Fruit fly (Drosophila melanogaster) whole organism, adult: Measurements from ENCODE around the gene CG12105.

Experiments
- CG11617 ChIP-seq: fragments of 200-800 bp; sonication (Bioruptor generic); optimal IDR thresholded peaks from 2 replicates; lab custom pipeline; 2017; ENCODE audit warnings: mild to moderate bottlenecking, missing biosample characterization, missing genetic modification reagents, missing genetic modification characterization
- CG12768 ChIP-seq: fragments of 200-800 bp; sonication (Bioruptor generic); optimal IDR thresholded peaks from 2 replicates; lab custom pipeline; 2017; ENCODE audit warnings: missing biosample characterization, missing genetic modification characterization, mild to moderate bottlenecking, moderate library complexity, missing genetic modification reagents
- CG14711 ChIP-seq: fragments of 200-800 bp; sonication (Bioruptor generic); optimal IDR thresholded peaks from 2 replicates; lab custom pipeline; 2018; ENCODE audit warnings: missing biosample characterization, mild to moderate bottlenecking, missing genetic modification characterization, moderate library complexity
- CG1620 ChIP-seq: fragments of 200-800 bp; sonication (Bioruptor generic); optimal IDR thresholded peaks from 2 replicates; lab custom pipeline; 2016; ENCODE audit warnings: missing biosample characterization, missing genetic modification characterization
- CG33017 ChIP-seq: fragments of 200-800 bp; sonication (Bioruptor generic); optimal IDR thresholded peaks from 2 replicates; lab custom pipeline; 2018; ENCODE audit warnings: missing biosample characterization, mild to moderate bottlenecking, missing genetic modification characterization, moderate library complexity
- CG5204 ChIP-seq: fragments of 200-800 bp; sonication (Bioruptor generic); optimal IDR thresholded peaks from 2 replicates; lab custom pipeline; 2016; ENCODE audit warnings: missing biosample characterization, missing genetic modification characterization
- CG7045 ChIP-seq: fragments of 200-800 bp; sonication (Bioruptor generic); optimal IDR thresholded peaks from 2 replicates; lab custom pipeline; 2017; ENCODE audit warnings: missing biosample characterization, mild to moderate bottlenecking, missing genetic modification characterization
- CG7101 ChIP-seq: fragments of 200-800 bp; sonication (Bioruptor generic); optimal IDR thresholded peaks from 2 replicates; lab custom pipeline; 2018; ENCODE audit warnings: missing biosample characterization, mild to moderate bottlenecking, missing genetic modification characterization, moderate library complexity
- Clk ChIP-seq: fragments of 200-800 bp; sonication (Bioruptor generic); optimal IDR thresholded peaks from 2 replicates; lab custom pipeline; 2017; ENCODE audit warnings: missing biosample characterization, missing genetic modification characterization
- Crg-1 ChIP-seq: fragments of 200-800 bp; sonication (Bioruptor generic); optimal IDR thresholded peaks from 2 replicates; lab custom pipeline; 2016; ENCODE audit warnings: missing biosample characterization, missing genetic modification characterization
- Hr96 ChIP-seq: fragments of 200-800 bp; sonication (Bioruptor generic); optimal IDR thresholded peaks from 2 replicates; lab custom pipeline; 2016; ENCODE audit warnings: missing biosample characterization, missing genetic modification characterization
- Mnt ChIP-seq: fragments of 200-800 bp; sonication (Bioruptor generic); optimal IDR thresholded peaks from 2 replicates; lab custom pipeline; 2016; ENCODE audit warnings: missing biosample characterization, mild to moderate bottlenecking, missing genetic modification characterization
- bab1 ChIP-seq: fragments of 200-800 bp; sonication (Bioruptor generic); optimal IDR thresholded peaks from 3 replicates; lab custom pipeline; 2019; ENCODE audit warnings: missing biosample characterization, mild to moderate bottlenecking, missing genetic modification characterization, moderate library complexity
- cic ChIP-seq: fragments of 200-800 bp; sonication (Bioruptor generic); optimal IDR thresholded peaks from 2 replicates; lab custom pipeline; 2017; ENCODE audit warnings: missing biosample characterization, mild to moderate bottlenecking, missing genetic modification characterization, moderate library complexity
- cnc ChIP-seq, 2 experiments: fragments of >200 bp; optimal IDR thresholded peaks; 2 replicates each; lab custom pipeline; 2017
- kay ChIP-seq: fragments of 200-800 bp; sonication (Bioruptor generic); peaks from one replicate; lab custom pipeline; 2016; ENCODE audit warnings: missing biosample characterization, missing genetic modification characterization, borderline replicate concordance
- ovo ChIP-seq: fragments of 200-800 bp; sonication (Bioruptor generic); optimal IDR thresholded peaks from 2 replicates; lab custom pipeline; 2016; ENCODE audit warnings: missing biosample characterization, missing genetic modification characterization
- pad ChIP-seq: fragments of 200-800 bp; sonication (Bioruptor generic); optimal IDR thresholded peaks from 3 replicates; lab custom pipeline; 2017; ENCODE audit warnings: missing biosample characterization, missing genetic modification characterization, mild to moderate bottlenecking, moderate library complexity, missing genetic modification reagents
- tj ChIP-seq: fragments of 200-800 bp; sonication (Bioruptor generic); optimal IDR thresholded peaks from 3 replicates; lab custom pipeline; 2017; ENCODE audit warnings: missing biosample characterization, mild to moderate bottlenecking, missing genetic modification characterization, moderate library complexity
- toe ChIP-seq: fragments of 200-800 bp; sonication (Bioruptor generic); optimal IDR thresholded peaks from 2 replicates; lab custom pipeline; 2016; ENCODE audit warnings: missing biosample characterization, missing genetic modification characterization

CG12105 gene

dm6 chr3L:1649363-1649762 lies 33.8 kb upstream of the CG12105 start:
- TF ChIP-seq CG12768 (GFP tag; lab: Kevin White, UChicago) = no peak
- no peak for TF ChIP-seq ovo (GFP tag; lab: Kevin White, UChicago)
- TF ChIP-seq CG14711 (tag; lab: Kevin White, UChicago) = no peak
- no peak for TF ChIP-seq toe (GFP tag; lab: Kevin White, UChicago)
- TF ChIP-seq CG5204 (GFP tag; lab: Kevin White, UChicago) = no peak
- no peak for TF ChIP-seq bab1 (GFP tag; lab: Kevin White, UChicago)
- TF ChIP-seq cic (GFP tag; lab: Kevin White, UChicago) = no peak
- no peak for TF ChIP-seq Clk
- no peak for TF ChIP-seq CG7101 (tag; lab: Kevin White, UChicago)
- TF ChIP-seq kay (GFP tag; lab: Kevin White, UChicago) = no peak
- no peak for TF ChIP-seq Crg-1 (GFP tag; lab: Kevin White, UChicago)

DNA sequence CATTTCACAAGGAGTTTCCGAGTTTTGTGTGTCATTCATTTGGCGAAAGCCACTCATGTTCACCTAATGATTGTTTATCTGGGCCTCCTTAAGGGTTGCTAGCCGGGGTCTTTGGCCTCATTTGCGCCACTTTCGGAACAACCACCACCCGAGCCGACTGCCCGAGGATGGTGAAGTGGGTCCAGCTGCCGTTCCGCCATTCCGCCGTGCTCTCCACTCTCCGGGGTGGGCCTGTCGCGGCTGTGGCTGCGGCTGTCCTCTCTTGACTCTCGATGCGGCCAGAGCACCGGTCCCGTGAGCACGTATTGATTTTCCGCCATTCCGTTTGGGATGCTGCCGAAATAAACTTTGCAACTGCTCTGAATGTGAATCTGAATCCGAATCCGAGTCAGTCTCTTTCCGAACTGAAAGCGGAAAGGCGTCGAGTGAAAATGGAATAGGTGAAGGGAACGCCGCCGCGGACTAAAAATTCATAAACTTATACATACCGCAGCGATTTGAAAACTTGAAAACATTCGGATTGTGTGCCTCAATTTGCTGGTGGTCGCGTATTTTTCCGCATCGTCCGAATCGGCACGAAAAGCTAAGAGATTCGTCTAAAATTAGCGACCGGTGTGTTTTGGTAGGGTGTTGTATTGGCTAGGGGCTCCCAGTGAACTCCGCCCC lies 33.2 kb upstream of the CG12105 start, which contains the start of gene CG13920:
TSS of gene CG13920 (plus strand) at position 255 of the 666 bp plus-strand sequence.
- no peak for TF ChIP-seq CG33017 (tag; lab: Kevin White, UChicago)
- no peak for TF ChIP-seq CG12768 (GFP tag; lab: Kevin White, UChicago)
- no peak for TF ChIP-seq CG11617 (GFP tag; lab: Kevin White, UChicago)
- no peak for TF ChIP-seq CG1620 (GFP tag; lab: Kevin White, UChicago)
- TF ChIP-seq kay (GFP tag; lab: Kevin White, UChicago) = no peak
- no peak for TF ChIP-seq CG7045
- TF ChIP-seq tj (GFP tag; lab: Kevin White, UChicago) = no peak
- no peak for TF ChIP-seq ovo (GFP tag; lab: Kevin White, UChicago)
- no peak for TF ChIP-seq toe (GFP tag; lab: Kevin White, UChicago)
- no peak for TF ChIP-seq CG5204 (GFP tag; lab: Kevin White, UChicago)
- TF ChIP-seq CG14711 (tag; lab: Kevin White, UChicago) = no peak
- no peak for TF ChIP-seq Mnt (GFP tag; lab: Kevin White, UChicago)
- no peak for TF ChIP-seq Clk

dm6 chr3L:1647276-1647919 lies 31.8 kb upstream of the CG12105 start, which contains the start of the genes CG17249 and Bro:
TSS of gene CG17249 (minus strand) at chr3L:1647464.
TSS of gene Bro (plus strand) at chr3L:1647869.
- TF ChIP-seq CG7045 (no peak), pad (GFP tag; lab: Kevin White, UChicago) (peak; percentile 38), CG14711 (tag; lab: Kevin White, UChicago) (peak; percentile 99), toe (GFP tag; lab: Kevin White, UChicago) (peak; percentile 26), Mnt (GFP tag; lab: Kevin White, UChicago) (peak; percentile 28), cic (GFP tag; lab: Kevin White, UChicago) (peak; percentile 19), ovo (GFP tag; lab: Kevin White, UChicago) (peak; percentile 34), CG7101 (tag; lab: Kevin White, UChicago) (peak; percentile 57), CG12768 (GFP tag; lab: Kevin White, UChicago) (no peak), bab1 (GFP tag; lab: Kevin White, UChicago) (peak; percentile 32), tj (GFP tag; lab: Kevin White, UChicago) (no peak), CG33017 (tag; lab: Kevin White, UChicago) (no peak), Clk (peak; percentile 3), Crg-1 (GFP tag; lab: Kevin White, UChicago) (peak; percentile 69), CG1620 (GFP tag; lab: Kevin White, UChicago) (peak; percentile 76)

DNA sequence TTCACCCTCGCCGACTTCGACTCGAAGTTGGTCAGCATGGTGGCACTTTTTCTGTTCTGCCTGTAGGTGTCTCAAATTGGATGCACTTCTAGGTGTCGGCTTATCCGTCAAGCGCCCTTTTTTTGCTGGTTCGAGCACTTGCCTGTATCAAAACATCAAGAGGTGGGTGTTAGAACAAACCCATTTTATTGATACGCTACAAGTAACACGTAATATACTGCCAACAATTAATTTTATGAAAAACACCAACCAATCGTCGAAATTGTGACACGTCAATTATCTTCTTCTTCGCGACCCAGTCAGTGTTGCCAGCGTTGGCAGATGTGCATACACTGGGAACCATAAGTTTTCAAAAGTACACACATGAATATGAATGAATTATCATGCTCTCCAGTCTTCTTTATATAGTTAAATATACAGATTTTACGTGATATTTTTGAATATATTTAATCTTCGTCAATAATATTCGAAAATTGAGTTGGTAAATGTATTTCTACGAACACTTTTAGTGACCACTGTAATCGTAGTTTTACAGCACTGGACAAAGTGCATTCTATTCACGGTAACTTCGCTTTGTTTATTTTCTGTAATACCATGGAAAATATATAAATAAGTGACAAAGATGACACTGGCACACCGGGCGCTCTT lies 29.4 kb upstream of the CG12105 start, which contains the start of the genes alphaCOP and CG13919:
TSS of gene alphaCOP (minus strand) at position 280 of the 648 bp plus-strand sequence.
TSS of gene CG13919 (plus strand) at position 548 of the 648 bp plus-strand sequence.
- peak; percentile 96 for TF ChIP-seq CG7045
- peak; percentile 95 for TF ChIP-seq CG1620 (GFP tag; lab: Kevin White, UChicago)
- TF ChIP-seq cic (GFP tag; lab: Kevin White, UChicago) = peak; percentile 74
- TF ChIP-seq tj (GFP tag; lab: Kevin White, UChicago) = peak; percentile 76
- peak; percentile 86 for TF ChIP-seq pad (GFP tag; lab: Kevin White, UChicago)
- TF ChIP-seq CG5204 (GFP tag; lab: Kevin White, UChicago) = peak; percentile 95
- TF ChIP-seq CG33017 (tag; lab: Kevin White, UChicago) = peak; percentile 97
- peak; percentile 97 for TF ChIP-seq CG7101 (tag; lab: Kevin White, UChicago)
- TF ChIP-seq ovo (GFP tag; lab: Kevin White, UChicago) = peak; percentile 84
- peak; percentile 94 for TF ChIP-seq CG11617 (GFP tag; lab: Kevin White, UChicago)
- peak; percentile 96 for TF ChIP-seq CG12768 (GFP tag; lab: Kevin White, UChicago)
- TF ChIP-seq cnc (optimal IDR thresholded peaks at IDR 0.05; lab: Kevin White, UChicago) = no peak
- TF ChIP-seq Clk = peak; percentile 91
- TF ChIP-seq Mnt (GFP tag; lab: Kevin White, UChicago) = peak; percentile 91
- peak; percentile 98 for TF ChIP-seq bab1 (GFP tag; lab: Kevin White, UChicago)
- peak; percentile 96 for TF ChIP-seq CG14711 (tag; lab: Kevin White, UChicago)
- TF ChIP-seq toe (GFP tag; lab: Kevin White, UChicago) = peak; percentile 97
- peak; percentile 93 for TF ChIP-seq Hr96 (GFP tag; lab: Kevin White, UChicago)
- TF ChIP-seq kay (GFP tag; lab: Kevin White, UChicago) = no peak
- peak; percentile 97 for TF ChIP-seq Crg-1 (GFP tag; lab: Kevin White, UChicago)
